Worm (Caenorhabditis elegans): Measurements from ENCODE around the gene pbs-6.

DNA sequence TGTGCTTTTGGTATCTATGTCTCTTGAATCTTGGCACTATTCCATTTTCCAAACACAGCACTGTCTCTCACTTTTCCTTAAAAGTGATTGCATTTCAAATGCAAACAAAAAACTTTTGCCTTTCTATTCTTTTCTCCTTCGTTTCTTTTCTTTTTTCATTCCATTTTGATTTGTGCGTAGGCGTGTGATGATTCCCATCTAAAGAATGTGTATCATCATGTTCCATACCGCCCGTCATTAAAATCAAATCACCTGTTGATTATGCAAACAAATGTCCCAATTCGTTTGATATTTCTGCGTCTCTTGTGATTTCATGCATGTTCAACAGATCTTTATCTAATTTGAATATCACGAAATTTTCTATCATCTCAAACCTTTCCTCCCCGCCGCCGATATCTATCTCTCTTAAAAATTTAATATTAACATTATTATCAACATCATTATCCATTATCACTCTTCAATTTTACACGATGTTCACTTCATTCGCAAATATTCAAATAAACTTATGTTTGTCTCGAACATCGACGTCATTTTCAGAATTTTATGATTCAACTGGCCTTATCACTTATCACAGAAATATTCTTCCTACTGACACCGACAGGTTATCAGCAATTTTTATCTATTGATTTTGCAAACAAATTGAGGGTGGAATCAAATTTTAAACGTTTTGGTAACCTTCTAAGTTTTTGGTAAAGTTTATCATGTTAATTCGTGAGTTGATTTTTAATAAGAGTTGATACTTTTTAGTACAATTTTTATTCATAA is 47.6 kb upstream of the pbs-6 start:
- TF ChIP-seq rnt-1 (tag; optimal IDR thresholded peaks at IDR 0.05), result no peak
- peak; percentile 89 for TF ChIP-seq elt-2 (tag; optimal IDR thresholded peaks at IDR 0.05)

Data from whole organism, late embryonic.